Worm (Caenorhabditis elegans) whole organism, L4 larva: ENCODE data around the gene lron-7.
A peak's percentile ranks its signal among the peaks of the same experiment; 100 is the strongest.

Source experiments
- F37D6.2 ChIP-seq: sonication (generic microtip); optimal IDR thresholded peaks from 2 replicates; lab custom pipeline; 2016; ENCODE audit warnings: mild to moderate bottlenecking, missing genetic modification characterization, missing compliant biosample characterization
- T26A8.4 ChIP-seq: fragments of 200-800 bp; sonication (Bioruptor generic); IDR thresholded peaks from 2 replicates; pipeline ENCODE4 v1.3.6; 2022; ENCODE audit warnings: missing genetic modification characterization, missing compliant biosample characterization
- aha-1 ChIP-seq: fragments of 150-350 bp; peaks from one replicate; lab custom pipeline; 2014; ENCODE audit warnings: missing biosample characterization, missing genetic modification characterization
- attf-4 ChIP-seq: sonication (generic microtip); optimal IDR thresholded peaks from 3 replicates; lab custom pipeline; 2017; ENCODE audit warnings: missing biosample characterization, missing genetic modification characterization
- ceh-20 ChIP-seq: fragments of 200-800 bp; sonication (Bioruptor generic); IDR thresholded peaks from 2 replicates; pipeline ENCODE4 v1.3.6; 2022; ENCODE audit warnings: missing genetic modification reagents, missing genetic modification characterization, missing compliant biosample characterization
- ceh-28 ChIP-seq: fragments of 150-350 bp; optimal IDR thresholded peaks from 2 replicates; lab custom pipeline; 2014; ENCODE audit warnings: missing biosample characterization, missing genetic modification reagents, missing genetic modification characterization
- ces-1 ChIP-seq: fragments of 150-350 bp; sonication (generic microtip); optimal IDR thresholded peaks from 4 replicates; lab custom pipeline; 2014; ENCODE audit warnings: missing biosample characterization, missing genetic modification reagents, missing genetic modification characterization
- cey-2 ChIP-seq: sonication (generic microtip); optimal IDR thresholded peaks from 3 replicates; lab custom pipeline; 2017; ENCODE audit warnings: missing genetic modification characterization, mild to moderate bottlenecking, missing compliant biosample characterization, antibody characterized with exemption, borderline replicate concordance; ENCODE audit not compliant: insufficient read depth
- ctbp-1 ChIP-seq: fragments of 200-800 bp; sonication (Bioruptor generic); IDR thresholded peaks from 2 replicates; pipeline ENCODE4 v1.3.6; 2022; ENCODE audit warnings: missing genetic modification reagents, missing genetic modification characterization, missing compliant biosample characterization
- daf-19 ChIP-seq: fragments of 200-800 bp; sonication (Bioruptor generic); conservative IDR thresholded peaks from 2 replicates; pipeline ENCODE4 v1.3.6; 2022; ENCODE audit warnings: missing genetic modification characterization, missing compliant biosample characterization
- dmd-8 ChIP-seq: fragments of 200-800 bp; sonication (Bioruptor generic); IDR thresholded peaks from 2 replicates; pipeline ENCODE4 v1.3.6; 2022; ENCODE audit warnings: missing genetic modification characterization, missing compliant biosample characterization
- dmd-9 ChIP-seq: fragments of 200-800 bp; sonication (Bioruptor generic); IDR thresholded peaks from 2 replicates; pipeline ENCODE4 v1.3.6; 2022; ENCODE audit warnings: missing genetic modification reagents, missing genetic modification characterization, missing compliant biosample characterization
- dve-1 ChIP-seq: sonication (generic microtip); optimal IDR thresholded peaks from 2 replicates; lab custom pipeline; 2017; ENCODE audit warnings: antibody characterized with exemption, mild to moderate bottlenecking, missing genetic modification characterization, missing compliant biosample characterization; ENCODE audit not compliant: insufficient read depth
- egl-27 ChIP-seq: sonication (generic microtip); optimal IDR thresholded peaks from 3 replicates; lab custom pipeline; 2017; ENCODE audit warnings: missing biosample characterization, missing genetic modification reagents, missing genetic modification characterization
- fkh-10 ChIP-seq: fragments of 150-350 bp; optimal IDR thresholded peaks from 2 replicates; lab custom pipeline; 2014; ENCODE audit warnings: missing biosample characterization, missing genetic modification reagents, missing genetic modification characterization
- hlh-11 ChIP-seq: fragments of 200-800 bp; sonication (Bioruptor generic); optimal IDR thresholded peaks from 2 replicates; lab custom pipeline; 2018; ENCODE audit warnings: mild to moderate bottlenecking, missing genetic modification characterization, missing compliant biosample characterization
- hlh-30 ChIP-seq: sonication (generic microtip); optimal IDR thresholded peaks from 2 replicates; lab custom pipeline; 2017; ENCODE audit warnings: antibody characterized with exemption, mild to moderate bottlenecking, missing genetic modification characterization, missing compliant biosample characterization; ENCODE audit not compliant: insufficient read depth
- hmg-1.1 ChIP-seq: fragments of 200-800 bp; sonication (Bioruptor generic); IDR thresholded peaks from 2 replicates; pipeline ENCODE4 v1.3.6; 2022; ENCODE audit warnings: missing genetic modification reagents, missing genetic modification characterization, missing compliant biosample characterization
- lsy-2 ChIP-seq, 2 experiments: fragments of 150-350 bp in 1 of 2; sonication (generic microtip) in 1 of 2; optimal IDR thresholded peaks; 2 replicates each; lab custom pipeline; 2014 to 2017; ENCODE audit warnings: missing biosample characterization in 2 of 2, missing genetic modification characterization in 2 of 2
- mdl-1 ChIP-seq, 2 experiments: fragments of 150-350 bp in 1 of 2; sonication (generic microtip) in 1 of 2; optimal IDR thresholded peaks; 2 replicates each; lab custom pipeline; 2014 to 2017; ENCODE audit warnings: missing biosample characterization in 2 of 2, missing genetic modification characterization in 2 of 2
- mep-1 ChIP-seq: fragments of 150-350 bp; sonication (generic microtip); optimal IDR thresholded peaks from 3 replicates; lab custom pipeline; 2014; ENCODE audit warnings: missing biosample characterization, missing genetic modification characterization
- nhr-41 ChIP-seq: fragments of 200-800 bp; sonication (Bioruptor generic); IDR thresholded peaks from 2 replicates; pipeline ENCODE4 v1.3.6; 2022; ENCODE audit warnings: missing genetic modification reagents, missing genetic modification characterization, missing compliant biosample characterization
- pqm-1 ChIP-seq: sonication (generic microtip); optimal IDR thresholded peaks from 2 replicates; lab custom pipeline; 2017; ENCODE audit warnings: missing biosample characterization, missing genetic modification characterization
- rbr-2 ChIP-seq: sonication (generic microtip); optimal IDR thresholded peaks from 2 replicates; lab custom pipeline; 2016; ENCODE audit warnings: missing genotype, missing genetic modification characterization, missing compliant biosample characterization
- set-16 ChIP-seq: fragments of 200-800 bp; sonication (Bioruptor generic); IDR thresholded peaks from 2 replicates; pipeline ENCODE4 v1.3.6; 2022; ENCODE audit warnings: missing genetic modification reagents, missing genetic modification characterization, missing compliant biosample characterization
- skn-1 ChIP-seq: fragments of 150-350 bp; optimal IDR thresholded peaks from 2 replicates; lab custom pipeline; 2014; ENCODE audit warnings: missing biosample characterization, missing genetic modification characterization
- spr-1 ChIP-seq: sonication (generic microtip); optimal IDR thresholded peaks from 2 replicates; lab custom pipeline; 2016; ENCODE audit warnings: mild to moderate bottlenecking, missing genetic modification characterization, missing compliant biosample characterization
- tag-97 ChIP-seq: fragments of 200-800 bp; sonication (Bioruptor generic); IDR thresholded peaks from 2 replicates; pipeline ENCODE4 v1.3.6; 2022; ENCODE audit warnings: missing genetic modification characterization, missing compliant biosample characterization
- unc-62 ChIP-seq, 3 experiments: fragments of 150-350 bp in 1 of 3; sonication (generic microtip); optimal IDR thresholded peaks in 2 of 3; peaks in 1 of 3; 1 replicate in 1 of 3; 2 replicates in 2 of 3; lab custom pipeline; 2014 to 2017; ENCODE audit warnings: missing biosample characterization in 3 of 3, missing genetic modification characterization in 3 of 3, missing genetic modification reagents in 3 of 3, missing genotype in 1 of 3
- vab-7 ChIP-seq: fragments of 200-800 bp; sonication (Bioruptor generic); IDR thresholded peaks from 2 replicates; pipeline ENCODE4 v1.3.6; 2022; ENCODE audit warnings: missing genetic modification reagents, missing genetic modification characterization, missing compliant biosample characterization
- zag-1 ChIP-seq: fragments of 150-350 bp; optimal IDR thresholded peaks from 2 replicates; lab custom pipeline; 2014; ENCODE audit warnings: missing biosample characterization, missing genetic modification characterization

Gene lron-7

DNA sequence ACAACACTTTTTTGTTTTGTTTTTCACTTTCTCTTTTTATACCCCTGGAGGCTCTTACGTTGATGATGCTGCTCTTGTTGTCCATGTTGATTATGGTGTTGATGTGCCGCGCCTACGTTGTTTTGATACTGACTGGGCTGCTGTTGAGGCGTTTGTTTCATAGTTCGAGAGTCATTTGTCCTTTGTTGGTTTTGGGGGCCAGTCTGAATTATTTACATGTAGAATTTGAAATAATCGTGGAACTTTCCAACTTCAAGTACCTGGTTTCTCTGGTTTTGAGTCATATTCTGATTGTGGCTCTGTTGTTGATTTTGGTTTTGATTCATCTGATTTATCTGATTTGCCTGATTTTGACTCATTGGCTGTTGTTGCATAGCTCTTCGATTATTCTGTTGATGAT is 13.8 kb upstream of the lron-7 start:
- TF ChIP-seq dve-1 (no peak), hmg-1.1 (no peak), skn-1 (tag; lab: Kevin White, UChicago) (no peak), attf-4 (tag; lab: Kevin White, UChicago) (no peak), cey-2 (tag; lab: Kevin White, UChicago) (no peak), unc-62 (GFP tag; optimal IDR thresholded peaks at IDR 0.05 in 1 of 2; lab: Kevin White, UChicago) (peak in 1 of 2 experiments; percentile 95), unc-62 (tag; optimal IDR thresholded peaks at IDR 0.05; lab: Kevin White, UChicago) (no peak)

DNA sequence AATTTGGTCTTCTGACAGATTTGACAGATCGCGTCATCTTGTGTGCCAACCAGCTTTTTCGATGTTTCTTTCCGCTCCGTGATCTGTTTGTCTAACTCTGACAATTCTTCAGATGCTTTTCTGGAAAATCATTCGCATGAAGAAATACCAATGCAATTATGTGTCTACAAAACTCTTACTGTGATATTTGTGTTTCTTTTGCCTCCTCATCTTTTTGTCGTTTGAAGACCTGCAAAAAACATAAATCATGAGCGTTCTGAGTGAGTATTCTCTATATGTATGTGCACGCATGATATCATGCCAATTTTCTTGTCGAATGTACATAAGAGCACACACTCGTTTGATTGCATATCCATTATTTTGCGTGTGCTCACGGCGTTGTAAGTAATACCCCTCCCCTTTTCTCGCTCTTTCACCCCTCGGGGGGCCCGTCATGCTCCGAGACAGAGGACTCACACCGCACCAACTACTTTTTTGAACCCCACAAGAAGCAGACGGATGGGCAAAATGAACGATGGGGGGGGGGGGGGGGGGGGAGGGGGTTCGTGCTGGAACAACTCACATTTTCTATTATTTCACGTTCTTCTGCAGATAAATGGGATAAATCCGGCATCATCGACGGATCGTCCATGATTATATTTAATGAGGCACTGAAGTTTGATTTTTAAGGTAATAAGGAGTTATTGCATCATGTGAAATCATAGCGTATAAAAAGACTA is 12.1 kb upstream of the lron-7 start, which contains the start of gene unc-10:
Gene unc-10 (minus strand): TSS at position 652 of the 719 bp plus-strand sequence.
- TF ChIP-seq unc-62 (GFP tag; optimal IDR thresholded peaks at IDR 0.05 in 1 of 2; lab: Kevin White, UChicago): peak in 1 of 2 experiments; percentile 95
- TF ChIP-seq unc-62 (tag; optimal IDR thresholded peaks at IDR 0.05; lab: Kevin White, UChicago): no peak
- TF ChIP-seq aha-1 (tag; lab: Kevin White, UChicago): peak; percentile 34
- no peak for TF ChIP-seq ceh-20
- TF ChIP-seq hlh-11: no peak
- peak; percentile 76 for TF ChIP-seq set-16 (GFP tag; lab: Robert Waterston, UW)
- no peak for TF ChIP-seq zag-1 (tag; lab: Kevin White, UChicago)

DNA sequence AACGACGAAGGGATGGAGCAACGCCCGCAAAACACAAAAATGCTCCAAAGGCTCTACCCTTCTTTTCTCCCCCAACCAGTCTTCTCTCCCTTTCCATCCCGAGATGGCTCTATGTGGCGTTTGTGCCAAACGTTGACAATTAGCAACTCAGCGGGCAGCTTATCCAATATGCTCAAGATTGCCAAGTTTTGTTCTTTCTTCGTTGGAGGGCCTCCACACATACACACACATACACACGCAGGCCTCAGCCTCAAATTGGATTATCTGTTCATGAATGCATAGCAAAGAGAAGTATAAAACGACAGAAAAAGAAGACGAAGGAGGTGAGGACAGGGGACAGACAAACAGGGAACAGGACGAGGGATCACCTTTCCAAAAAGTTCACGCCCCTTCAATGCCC is 10.6 kb upstream of the lron-7 start:
- TF ChIP-seq ctbp-1 (GFP tag; lab: Robert Waterston, UW) (no peak), daf-19 (GFP tag; lab: Robert Waterston, UW) (no peak), set-16 (GFP tag; lab: Robert Waterston, UW) (peak; percentile 36; the same call in 1 of the 2 replicates)

DNA sequence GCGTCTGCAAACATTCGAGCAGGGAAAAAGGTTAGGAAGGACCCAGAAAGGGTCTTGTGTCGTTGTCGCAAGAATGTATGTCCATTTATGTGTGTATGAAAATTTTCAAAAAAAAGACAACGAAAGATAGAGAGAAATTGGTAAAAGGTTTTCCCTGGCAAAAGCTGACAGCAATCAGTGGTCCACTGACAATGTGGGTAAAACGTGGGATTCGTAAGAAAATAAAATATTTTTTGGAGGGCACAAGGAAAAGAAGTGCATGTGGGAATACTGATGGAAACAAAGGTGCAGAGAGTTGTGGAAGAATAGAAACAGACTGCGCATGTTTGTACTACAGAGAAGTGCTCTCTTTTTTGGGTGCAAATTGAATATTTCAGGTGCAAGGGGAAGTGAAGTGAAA is 8.8 kb upstream of the lron-7 start:
- TF ChIP-seq spr-1 (tag; lab: Kevin White, UChicago) (no peak), unc-62 (GFP tag; optimal IDR thresholded peaks at IDR 0.05 in 1 of 2; lab: Kevin White, UChicago) (peak in 1 of 2 experiments; percentile 8), unc-62 (tag; optimal IDR thresholded peaks at IDR 0.05; lab: Kevin White, UChicago) (no peak), dmd-9 (GFP tag; lab: Robert Waterston, UW) (no peak), aha-1 (tag; lab: Kevin White, UChicago) (peak; percentile 96)

DNA sequence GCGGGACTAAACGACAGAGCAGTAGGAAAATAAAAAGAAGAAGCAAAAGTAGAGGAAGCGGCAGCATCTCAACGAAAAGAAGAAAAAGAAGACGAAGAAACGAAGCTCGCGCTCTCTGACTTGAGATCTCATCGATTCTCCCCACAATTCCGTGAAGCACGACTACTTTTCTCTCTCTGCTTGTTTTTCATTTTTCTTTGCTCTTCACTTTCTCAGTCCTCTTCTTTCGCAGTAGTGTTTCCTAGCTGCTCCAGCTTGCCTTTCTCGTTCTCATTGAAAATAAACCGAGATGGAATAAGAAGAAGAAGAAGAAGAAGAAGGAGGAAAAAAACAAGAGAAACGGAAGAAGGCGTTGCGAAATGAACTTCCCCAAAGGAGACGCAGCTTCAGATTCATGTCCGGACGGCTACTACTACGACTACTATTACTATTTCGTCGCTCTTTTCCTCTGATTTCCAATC is 7.2 kb upstream of the lron-7 start:
- TF ChIP-seq hlh-30 (tag; lab: Kevin White, UChicago) (peak; percentile 11), T26A8.4 (GFP tag; lab: Robert Waterston, UW) (no peak), rbr-2 (tag; lab: Kevin White, UChicago) (peak; percentile 74), nhr-41 (no peak), set-16 (GFP tag; lab: Robert Waterston, UW) (peak; percentile 38; the same call in 1 of the 2 replicates), mep-1 (tag; lab: Kevin White, UChicago) (peak; percentile 64), dmd-8 (no peak), aha-1 (tag; lab: Kevin White, UChicago) (peak; percentile 96), hmg-1.1 (peak; percentile 55; the same call in 1 of the 2 replicates), pqm-1 (tag; lab: Kevin White, UChicago) (no peak), ctbp-1 (GFP tag; lab: Robert Waterston, UW) (peak; percentile 76), lsy-2 (tag; optimal IDR thresholded peaks at IDR 0.05; lab: Kevin White, UChicago) (peak; percentile 20 to 45), ceh-28 (peak; percentile 10), hlh-11 (peak; percentile 24), fkh-10 (GFP tag; lab: Kevin White, UChicago) (peak; percentile 96), unc-62 (GFP tag; optimal IDR thresholded peaks at IDR 0.05 in 1 of 2; lab: Kevin White, UChicago) (peak in 1 of 2 experiments; percentile 86), unc-62 (tag; optimal IDR thresholded peaks at IDR 0.05; lab: Kevin White, UChicago) (no peak), F37D6.2 (tag; lab: Kevin White, UChicago) (peak; percentile 79), mdl-1 (tag; optimal IDR thresholded peaks at IDR 0.05; lab: Kevin White, UChicago) (peak in 1 of 2 experiments; percentile 45), vab-7 (no peak), tag-97 (GFP tag; lab: Robert Waterston, UW) (no peak), ces-1 (GFP tag; lab: Kevin White, UChicago) (no peak), egl-27 (no peak)
